Worm (Caenorhabditis elegans): ENCODE results near the gene Y73F8A.15.

The Y73F8A.15 gene

ce11 chrIV:15291162-15291561 is 30.2 kb upstream of the Y73F8A.15 start, which contains the start of gene pqn-90:
pqn-90 (minus strand) TSS chrIV:15291262.
- TF ChIP-seq ZK546.5 (tag; optimal IDR thresholded peaks at IDR 0.05) (no peak), ztf-4 (tag; optimal IDR thresholded peaks at IDR 0.05) (no peak), nhr-23 (tag; optimal IDR thresholded peaks at IDR 0.05) (no peak), nhr-237 (tag; optimal IDR thresholded peaks at IDR 0.05) (no peak), mdl-1 (tag; optimal IDR thresholded peaks at IDR 0.05) (no peak), blmp-1 (tag; optimal IDR thresholded peaks at IDR 0.05; ENCODE audit: insufficient read depth) (no peak), lsy-2 (tag; optimal IDR thresholded peaks at IDR 0.05) (no peak), unc-39 (tag; optimal IDR thresholded peaks at IDR 0.05) (no peak), zag-1 (tag; optimal IDR thresholded peaks at IDR 0.05) (no peak), snpc-4 (tag; optimal IDR thresholded peaks at IDR 0.05) (no peak), nhr-6 (tag; optimal IDR thresholded peaks at IDR 0.05) (no peak), nhr-11 (tag; optimal IDR thresholded peaks at IDR 0.05) (no peak), sma-3 (GFP tag; optimal IDR thresholded peaks at IDR 0.05) (no peak), Y55F3AM.14 (GFP tag; optimal IDR thresholded peaks at IDR 0.05) (no peak), mbf-1 (tag; optimal IDR thresholded peaks at IDR 0.05) (no peak), nhr-21 (tag; optimal IDR thresholded peaks at IDR 0.05) (no peak), R02D3.7 (tag; optimal IDR thresholded peaks at IDR 0.05) (no peak), ceh-16 (tag; optimal IDR thresholded peaks at IDR 0.05) (no peak), ceh-82 (tag; optimal IDR thresholded peaks at IDR 0.05) (no peak)

ce11 chrIV:15291607-15292006 is 29.8 kb upstream of the Y73F8A.15 start, which contains the start of gene pqn-91:
pqn-91 (plus strand) TSS chrIV:15291907.
- TF ChIP-seq peb-1 (tag; optimal IDR thresholded peaks at IDR 0.05): no peak
- TF ChIP-seq ZK546.5 (tag; optimal IDR thresholded peaks at IDR 0.05): no peak
- TF ChIP-seq zag-1 (tag; optimal IDR thresholded peaks at IDR 0.05): no peak
- no peak for TF ChIP-seq lin-11 (tag; optimal IDR thresholded peaks at IDR 0.05)
- no peak for TF ChIP-seq F13H6.1 (tag; optimal IDR thresholded peaks at IDR 0.05)
- no peak for TF ChIP-seq nhr-21 (tag; optimal IDR thresholded peaks at IDR 0.05)
- TF ChIP-seq nhr-6 (tag; optimal IDR thresholded peaks at IDR 0.05): no peak
- no peak for TF ChIP-seq C34F6.9 (tag; optimal IDR thresholded peaks at IDR 0.05)
- TF ChIP-seq gmeb-1 (tag; optimal IDR thresholded peaks at IDR 0.05): no peak
- TF ChIP-seq lin-39 (tag; optimal IDR thresholded peaks at IDR 0.05): no peak
- no peak for TF ChIP-seq mdl-1 (tag; optimal IDR thresholded peaks at IDR 0.05)
- TF ChIP-seq nhr-129 (tag; optimal IDR thresholded peaks at IDR 0.05): no peak
- no peak for TF ChIP-seq unc-39 (tag; optimal IDR thresholded peaks at IDR 0.05)
- no peak for TF ChIP-seq ztf-1 (GFP tag; conservative IDR thresholded peaks at IDR 0.05)
- no peak for TF ChIP-seq R02D3.7 (tag; optimal IDR thresholded peaks at IDR 0.05)
- no peak for TF ChIP-seq mbf-1 (tag; optimal IDR thresholded peaks at IDR 0.05)

ce11 chrIV:15294040-15294439 is 27.3 kb upstream of the Y73F8A.15 start, which contains the start of gene Y73F8A.10:
Y73F8A.10 (plus strand) TSS chrIV:15294340.
- TF ChIP-seq mab-5 (tag; optimal IDR thresholded peaks at IDR 0.05): no peak
- TF ChIP-seq crh-2 (tag; optimal IDR thresholded peaks at IDR 0.05): no peak
- no peak for TF ChIP-seq egl-27 (tag; optimal IDR thresholded peaks at IDR 0.05)
- no peak for TF ChIP-seq dmd-4 (tag; optimal IDR thresholded peaks at IDR 0.05)
- no peak for TF ChIP-seq R02D3.7 (tag; optimal IDR thresholded peaks at IDR 0.05)
- no peak for TF ChIP-seq ztf-11 (tag; optimal IDR thresholded peaks at IDR 0.05)
- TF ChIP-seq lsy-2 (tag; optimal IDR thresholded peaks at IDR 0.05): no peak
- no peak for TF ChIP-seq zag-1 (tag; optimal IDR thresholded peaks at IDR 0.05)
- TF ChIP-seq gmeb-1 (tag; optimal IDR thresholded peaks at IDR 0.05): no peak
- TF ChIP-seq nhr-25 (tag; optimal IDR thresholded peaks at IDR 0.05): no peak
- no peak for TF ChIP-seq elt-1 (tag; optimal IDR thresholded peaks at IDR 0.05)
- no peak for TF ChIP-seq unc-62 (GFP tag; optimal IDR thresholded peaks at IDR 0.05)
- no peak for TF ChIP-seq nhr-77 (tag; optimal IDR thresholded peaks at IDR 0.05)
- no peak for TF ChIP-seq nhr-129 (tag; optimal IDR thresholded peaks at IDR 0.05)
- no peak for TF ChIP-seq nhr-23 (tag; optimal IDR thresholded peaks at IDR 0.05)

- TF ChIP-seq nhr-21 (tag; optimal IDR thresholded peaks at IDR 0.05): no peak
- no peak for TF ChIP-seq egl-27 (tag; optimal IDR thresholded peaks at IDR 0.05)
- TF ChIP-seq lin-13 (GFP tag; optimal IDR thresholded peaks at IDR 0.05): no peak
- TF ChIP-seq skn-1 (tag; optimal IDR thresholded peaks at IDR 0.05): no peak
- TF ChIP-seq gmeb-1 (tag; optimal IDR thresholded peaks at IDR 0.05): no peak
- TF ChIP-seq nhr-237 (tag; optimal IDR thresholded peaks at IDR 0.05): no peak
- no peak for TF ChIP-seq F13H6.1 (tag; optimal IDR thresholded peaks at IDR 0.05)
- TF ChIP-seq zag-1 (tag; optimal IDR thresholded peaks at IDR 0.05): no peak
- TF ChIP-seq mab-5 (tag; optimal IDR thresholded peaks at IDR 0.05): no peak
- TF ChIP-seq dmd-4 (tag; optimal IDR thresholded peaks at IDR 0.05): no peak
- TF ChIP-seq elt-1 (tag; optimal IDR thresholded peaks at IDR 0.05): no peak
- TF ChIP-seq unc-55 (GFP tag; optimal IDR thresholded peaks at IDR 0.05): no peak
- no peak for TF ChIP-seq ztf-4 (tag; optimal IDR thresholded peaks at IDR 0.05)
- TF ChIP-seq crh-2 (tag; optimal IDR thresholded peaks at IDR 0.05): no peak
- no peak for TF ChIP-seq unc-62 (GFP tag; optimal IDR thresholded peaks at IDR 0.05)
- TF ChIP-seq sma-3 (GFP tag; optimal IDR thresholded peaks at IDR 0.05): no peak
- no peak for TF ChIP-seq Y55F3AM.14 (GFP tag; optimal IDR thresholded peaks at IDR 0.05)
Observed at ce11 chrIV:15300041-15300440, 21.3 kb upstream of the Y73F8A.15 start.
